Worm (Caenorhabditis elegans) whole organism, late embryonic: ENCODE measurements around the gene fdgt-1.
"Not testable (repeated sequence)": the region's sequence is repeated elsewhere in the genome, so short reads cannot be mapped to it uniquely, and the experiment has no call there.

ENCODE experiments used
- C08G9.2 ChIP-seq: sonication (generic microtip); optimal IDR thresholded peaks from 2 replicates; lab custom pipeline; 2016; ENCODE audit warnings: mild to moderate bottlenecking, missing genetic modification characterization, moderate library complexity, missing compliant biosample characterization
- F13H6.1 ChIP-seq: sonication (generic microtip); optimal IDR thresholded peaks from 2 replicates; lab custom pipeline; 2016; ENCODE audit warnings: missing genetic modification characterization, missing compliant biosample characterization
- Y22D7AL.16 ChIP-seq: sonication (generic microtip); optimal IDR thresholded peaks from 2 replicates; lab custom pipeline; 2016; ENCODE audit warnings: missing genetic modification characterization, missing compliant biosample characterization
- ahr-1 ChIP-seq: sonication (generic microtip); optimal IDR thresholded peaks from 2 replicates; lab custom pipeline; 2016; ENCODE audit warnings: missing genetic modification characterization, missing compliant biosample characterization
- ama-1 ChIP-seq: fragments of 150-350 bp; optimal IDR thresholded peaks from 2 replicates; lab custom pipeline; 2014
- ceh-19 ChIP-seq: fragments of 200-800 bp; sonication (Bioruptor generic); optimal IDR thresholded peaks from 2 replicates; lab custom pipeline; 2018; ENCODE audit warnings: mild to moderate bottlenecking, missing genetic modification characterization, missing compliant biosample characterization
- ceh-30 ChIP-seq: fragments of 150-350 bp; optimal IDR thresholded peaks from 2 replicates; lab custom pipeline; 2014; ENCODE audit warnings: missing biosample characterization, missing genetic modification characterization
- dmd-4 ChIP-seq: sonication (generic microtip); optimal IDR thresholded peaks from 2 replicates; lab custom pipeline; 2016; ENCODE audit warnings: borderline replicate concordance, missing genetic modification characterization, missing compliant biosample characterization
- elt-2 ChIP-seq: sonication (generic microtip); optimal IDR thresholded peaks from 2 replicates; lab custom pipeline; 2016; ENCODE audit warnings: missing genetic modification reagents, missing genetic modification characterization, missing compliant biosample characterization
- elt-4 ChIP-seq: sonication (generic microtip); optimal IDR thresholded peaks from 2 replicates; lab custom pipeline; 2016; ENCODE audit warnings: missing genetic modification characterization, missing compliant biosample characterization
- eyg-1 ChIP-seq: sonication (generic microtip); optimal IDR thresholded peaks from 2 replicates; lab custom pipeline; 2016; ENCODE audit warnings: missing genotype, missing genetic modification characterization, missing compliant biosample characterization
- fax-1 ChIP-seq: sonication (generic microtip); optimal IDR thresholded peaks from 2 replicates; lab custom pipeline; 2016; ENCODE audit warnings: missing genotype, missing genetic modification characterization, missing compliant biosample characterization
- hlh-30 ChIP-seq: sonication (generic microtip); optimal IDR thresholded peaks from 2 replicates; lab custom pipeline; 2017; ENCODE audit warnings: antibody characterized with exemption, missing genetic modification characterization, missing compliant biosample characterization; ENCODE audit not compliant: insufficient read depth
- lim-6 ChIP-seq: sonication (generic microtip); optimal IDR thresholded peaks from 2 replicates; lab custom pipeline; 2016; ENCODE audit warnings: missing genetic modification characterization, missing compliant biosample characterization
- madf-2 ChIP-seq: sonication (generic microtip); optimal IDR thresholded peaks from 2 replicates; lab custom pipeline; 2017; ENCODE audit warnings: missing genetic modification characterization, missing compliant biosample characterization
- mec-3 ChIP-seq: sonication (generic microtip); optimal IDR thresholded peaks from 2 replicates; lab custom pipeline; 2016; ENCODE audit warnings: borderline replicate concordance, missing genetic modification characterization, missing compliant biosample characterization
- nhr-11 ChIP-seq: fragments of 150-350 bp; optimal IDR thresholded peaks from 2 replicates; lab custom pipeline; 2014; ENCODE audit warnings: missing biosample characterization, missing genetic modification characterization
- nhr-232 ChIP-seq: sonication (generic microtip); optimal IDR thresholded peaks from 2 replicates; lab custom pipeline; 2016; ENCODE audit warnings: missing genetic modification characterization, missing compliant biosample characterization
- odd-2 ChIP-seq: sonication (generic microtip); optimal IDR thresholded peaks from 2 replicates; lab custom pipeline; 2017; ENCODE audit warnings: antibody characterized with exemption, mild to moderate bottlenecking, missing genetic modification characterization, missing compliant biosample characterization
- pat-9 ChIP-seq: fragments of 200-800 bp; sonication (Bioruptor generic); optimal IDR thresholded peaks from 2 replicates; lab custom pipeline; 2018; ENCODE audit warnings: mild to moderate bottlenecking, missing genetic modification characterization, moderate library complexity, missing compliant biosample characterization
- pha-4 ChIP-seq: fragments of 150-350 bp; optimal IDR thresholded peaks from 2 replicates; lab custom pipeline; 2018; ENCODE audit warnings: missing biosample characterization, missing genetic modification reagents, missing genetic modification characterization
- pqm-1 ChIP-seq: sonication (generic microtip); optimal IDR thresholded peaks from 2 replicates; lab custom pipeline; 2016; ENCODE audit warnings: missing genetic modification characterization, missing compliant biosample characterization
- pros-1 ChIP-seq: fragments of 150-350 bp; optimal IDR thresholded peaks from 2 replicates; lab custom pipeline; 2014; ENCODE audit warnings: missing biosample characterization, missing genetic modification reagents, missing genetic modification characterization
- rnt-1 ChIP-seq: sonication (generic microtip); optimal IDR thresholded peaks from 2 replicates; lab custom pipeline; 2016; ENCODE audit warnings: missing genetic modification characterization, missing compliant biosample characterization
- sdc-2 ChIP-seq: sonication (generic microtip); optimal IDR thresholded peaks from 2 replicates; lab custom pipeline; 2016; ENCODE audit warnings: missing genotype, missing genetic modification characterization, missing compliant biosample characterization
- sox-2 ChIP-seq: fragments of 200-800 bp; sonication (Bioruptor generic); IDR thresholded peaks from 2 replicates; pipeline ENCODE4 v1.3.6; 2022; ENCODE audit warnings: missing genetic modification reagents, missing genetic modification characterization, missing compliant biosample characterization
- sox-4 ChIP-seq: sonication (generic microtip); optimal IDR thresholded peaks from 2 replicates; lab custom pipeline; 2017; ENCODE audit warnings: mild to moderate bottlenecking, missing genetic modification characterization, inconsistent platforms, missing compliant biosample characterization
- syd-9 ChIP-seq: sonication (generic microtip); optimal IDR thresholded peaks from 2 replicates; lab custom pipeline; 2016; ENCODE audit warnings: mild to moderate bottlenecking, missing genetic modification characterization, moderate library complexity, missing compliant biosample characterization
- tbx-2 ChIP-seq: sonication (generic microtip); optimal IDR thresholded peaks from 2 replicates; lab custom pipeline; 2016; ENCODE audit warnings: missing genetic modification characterization, missing compliant biosample characterization
- ttx-3 ChIP-seq: sonication (generic microtip); optimal IDR thresholded peaks from 2 replicates; lab custom pipeline; 2016; ENCODE audit warnings: missing genetic modification reagents, missing genetic modification characterization, missing compliant biosample characterization
- unc-55 ChIP-seq: sonication (generic microtip); optimal IDR thresholded peaks from 2 replicates; lab custom pipeline; 2017; ENCODE audit warnings: missing biosample characterization, missing genetic modification reagents, missing genetic modification characterization

Gene fdgt-1

DNA sequence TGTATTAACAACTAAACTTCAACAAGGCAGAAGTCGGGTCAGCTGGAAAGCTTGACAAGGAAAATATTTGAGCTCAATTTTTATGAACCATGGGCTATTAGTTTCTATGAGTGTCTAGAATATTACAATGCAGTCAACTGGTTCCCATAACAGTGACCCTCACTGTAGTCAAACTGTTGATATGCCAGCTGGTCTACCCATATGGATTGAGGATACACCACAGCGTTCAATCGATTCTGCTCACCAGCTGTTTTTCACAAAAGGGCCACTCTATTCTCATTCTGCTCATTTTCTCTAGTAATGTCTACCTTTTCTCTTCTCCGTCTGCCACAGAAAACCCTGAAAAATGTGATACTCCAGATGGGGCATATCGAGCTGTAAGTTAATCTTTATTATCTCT, 33.0 kb downstream of the fdgt-1 start, which contains the start of gene fbxb-42:
Gene fbxb-42 (plus strand): TSS at position 301 of the 400 bp plus-strand sequence.
- TF ChIP-seq pat-9 (tag; lab: Kevin White, UChicago) (no peak), Y22D7AL.16 (no peak), ceh-19 (no peak), madf-2 (no peak), ceh-30 (tag; lab: Kevin White, UChicago) (no peak), mec-3 (tag; lab: Kevin White, UChicago) (no peak), ama-1 (no peak)

ce11 chrII:1538589-1538988, 34.2 kb downstream of the fdgt-1 start, which contains the start of gene fbxb-44:
Gene fbxb-44, plus strand, starts transcription at chrII:1538889.
- TF ChIP-seq Y22D7AL.16 (no peak), elt-4 (tag; lab: Kevin White, UChicago) (no peak), madf-2 (no peak)
- TF ChIP-seq, all 69 proteins: peak for 0

ce11 chrII:1540628-1541027, 36.3 kb downstream of the fdgt-1 start, which contains the start of gene poml-4:
Gene poml-4, plus strand, starts transcription at chrII:1540928.
- not testable (repeated sequence) for TF ChIP-seq C08G9.2, tbx-2, sox-4 (tag; lab: Kevin White, UChicago)

DNA sequence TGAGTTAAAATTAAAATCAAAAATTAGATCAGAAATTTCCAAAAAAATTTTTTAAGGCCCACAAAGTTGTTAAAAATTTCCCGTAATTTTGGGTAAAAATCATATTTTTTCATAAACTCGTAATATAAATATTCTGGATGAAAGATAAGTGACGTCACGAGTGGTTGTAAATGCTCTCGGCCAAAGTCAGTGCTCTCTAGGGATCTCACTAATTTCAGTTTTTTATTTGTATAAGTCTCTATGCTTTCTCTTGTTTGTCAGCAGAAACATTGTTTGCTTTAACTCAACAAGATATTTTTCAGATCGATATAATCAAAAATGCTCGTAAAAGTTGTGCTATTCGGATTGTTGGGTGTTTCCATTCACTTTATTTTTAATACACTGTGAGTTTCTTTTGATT, 38.8 kb downstream of the fdgt-1 start, which contains the start of gene K05F6.4:
Gene K05F6.4 (plus strand): TSS at position 301 of the 400 bp plus-strand sequence.
- not testable (repeated sequence) for TF ChIP-seq sdc-2; tbx-2 (tag; lab: Kevin White, UChicago); elt-2

DNA sequence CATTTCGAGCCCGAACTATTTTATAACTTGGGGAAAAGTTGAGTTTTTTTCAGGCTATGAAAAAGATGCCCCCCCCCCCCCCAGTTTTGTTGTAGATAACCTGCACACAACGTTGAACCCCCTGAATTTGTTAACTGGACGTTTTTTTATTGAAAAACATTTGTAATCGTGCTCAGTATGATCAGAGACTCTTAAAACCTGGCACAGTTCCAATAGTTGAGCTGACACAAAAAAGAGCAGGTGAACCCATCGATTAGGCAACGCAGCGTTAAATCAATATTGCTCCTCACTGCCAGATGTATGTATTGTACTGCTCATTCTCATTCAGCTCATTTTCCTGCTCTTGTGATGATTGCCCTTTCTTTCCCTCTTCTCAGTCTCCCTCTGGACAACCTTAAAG, 41.3 kb downstream of the fdgt-1 start, which contains the start of gene K05F6.12:
Gene K05F6.12 (plus strand): TSS at position 301 of the 400 bp plus-strand sequence.
- TF ChIP-seq lim-6 (tag; lab: Kevin White, UChicago): no peak
- no peak for TF ChIP-seq pha-4
- no peak for TF ChIP-seq sdc-2
- no peak for TF ChIP-seq odd-2 (tag; lab: Kevin White, UChicago)
- TF ChIP-seq hlh-30 (tag; lab: Kevin White, UChicago): no peak
- no peak for TF ChIP-seq fax-1
- no peak for TF ChIP-seq rnt-1 (tag; lab: Kevin White, UChicago)
- TF ChIP-seq mec-3 (tag; lab: Kevin White, UChicago): no peak
- TF ChIP-seq madf-2: no peak
- no peak for TF ChIP-seq ahr-1
- no peak for TF ChIP-seq ttx-3 (tag; lab: Kevin White, UChicago)
- TF ChIP-seq F13H6.1 (tag; lab: Kevin White, UChicago): no peak
- no peak for TF ChIP-seq sox-2 (GFP tag; lab: Robert Waterston, UW)
- TF ChIP-seq dmd-4 (tag; lab: Kevin White, UChicago): no peak
- no peak for TF ChIP-seq pros-1 (tag; lab: Kevin White, UChicago)
- no peak for TF ChIP-seq Y22D7AL.16
- no peak for TF ChIP-seq unc-55 (GFP tag; lab: Kevin White, UChicago)
- no peak for TF ChIP-seq syd-9

ce11 chrII:1550501-1550900, 46.1 kb downstream of the fdgt-1 start, which contains the start of the genes fbxb-52 and fbxb-51:
Gene fbxb-52, minus strand, starts transcription at chrII:1550601.
Gene fbxb-51, plus strand, starts transcription at chrII:1550712.
- TF ChIP-seq F13H6.1 (tag; lab: Kevin White, UChicago): no peak
- no peak for TF ChIP-seq nhr-232 (tag; lab: Kevin White, UChicago)
- no peak for TF ChIP-seq pqm-1 (tag; lab: Kevin White, UChicago)
- no peak for TF ChIP-seq eyg-1 (tag; lab: Kevin White, UChicago)
- TF ChIP-seq nhr-11 (tag; lab: Kevin White, UChicago): no peak
- TF ChIP-seq sdc-2: no peak
- TF ChIP-seq, all 69 proteins: peak for 0
